Worm (Caenorhabditis elegans) whole organism, L2 larva: ENCODE results near the gene F34D6.1.

Experiments used
- ama-1 ChIP-seq: fragments of 150-350 bp; optimal IDR thresholded peaks from 2 replicates; lab custom pipeline; 2018; ENCODE audit warnings: inconsistent platforms
- egl-27 ChIP-seq: sonication (generic microtip); optimal IDR thresholded peaks from 3 replicates; lab custom pipeline; 2017; ENCODE audit warnings: missing biosample characterization, missing genetic modification reagents, missing genetic modification characterization
- lin-13 ChIP-seq: fragments of 150-350 bp; optimal IDR thresholded peaks from 2 replicates; lab custom pipeline; 2014; ENCODE audit warnings: missing biosample characterization, missing genetic modification reagents, missing genetic modification characterization
- lsy-2 ChIP-seq, 2 experiments: fragments of 150-350 bp in 1 of 2; sonication (generic microtip) in 1 of 2; optimal IDR thresholded peaks; 2 replicates each; lab custom pipeline; 2014 to 2017; ENCODE audit warnings: missing biosample characterization in 2 of 2, missing genetic modification characterization in 2 of 2
- nhr-21 ChIP-seq: fragments of 150-350 bp; optimal IDR thresholded peaks from 2 replicates; lab custom pipeline; 2014; ENCODE audit warnings: missing biosample characterization, missing genetic modification characterization
- nhr-25 ChIP-seq: fragments of 150-350 bp; sonication (generic microtip); optimal IDR thresholded peaks from 3 replicates; lab custom pipeline; 2014; ENCODE audit warnings: missing biosample characterization, missing genetic modification characterization

- TF ChIP-seq nhr-25 (tag; lab: Kevin White, UChicago): no peak
- no peak for TF ChIP-seq nhr-21 (tag; lab: Kevin White, UChicago)
- no peak for TF ChIP-seq lsy-2 (tag; optimal IDR thresholded peaks at IDR 0.05; lab: Kevin White, UChicago)
- no peak for TF ChIP-seq lin-13 (GFP tag; lab: Kevin White, UChicago)
- TF ChIP-seq egl-27 (tag; lab: Kevin White, UChicago): no peak
- no peak for TF ChIP-seq ama-1
Measured at ce11 chrII:2656606-2657005, 24.4 kb downstream of the F34D6.1 start, which contains the start of gene sri-47.
